Worm (Caenorhabditis elegans) whole organism, L4/young adult: ENCODE results near the gene F57A8.6.

Experiments
- W03F9.2 ChIP-seq: fragments of 150-350 bp; optimal IDR thresholded peaks from 2 replicates; lab custom pipeline; 2014; ENCODE audit warnings: missing biosample characterization, missing genetic modification characterization
- dao-5 ChIP-seq: sonication (generic microtip); optimal IDR thresholded peaks from 2 replicates; lab custom pipeline; 2016; ENCODE audit warnings: missing genotype, missing genetic modification characterization, moderate library complexity, missing compliant biosample characterization
- him-1 ChIP-seq: sonication (generic microtip); optimal IDR thresholded peaks from 2 replicates; lab custom pipeline; 2016; ENCODE audit warnings: missing genotype, missing genetic modification reagents, missing genetic modification characterization, missing compliant biosample characterization

DNA sequence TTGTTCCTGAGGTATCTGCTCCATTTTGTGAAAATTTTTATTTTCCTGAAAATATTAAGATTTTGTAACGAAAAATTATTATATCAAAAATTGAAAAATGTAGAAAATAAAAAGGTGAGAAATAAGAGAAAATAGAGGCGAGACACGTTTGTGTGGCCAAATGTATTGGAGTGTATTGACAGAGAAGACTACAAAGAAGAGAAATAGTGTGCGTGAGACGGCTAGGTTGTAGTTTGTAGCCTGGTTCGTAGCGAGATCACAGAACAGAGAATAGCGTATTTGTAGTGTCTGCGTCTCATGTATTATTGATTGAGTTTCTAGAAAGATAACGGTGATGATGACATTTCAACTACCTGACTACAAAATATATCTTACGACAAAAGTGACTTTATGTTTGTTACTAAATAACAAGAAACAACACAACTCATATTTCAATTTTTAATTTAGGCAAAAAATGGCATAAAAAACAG, 10.3 kb upstream of the F57A8.6 start, which contains the start of gene nhr-12:
- no peak for TF ChIP-seq him-1 (tag; lab: Kevin White, UChicago)
- TF ChIP-seq W03F9.2, result no peak
- TF ChIP-seq dao-5 (tag; lab: Kevin White, UChicago), result no peak
